Fruit fly (Drosophila melanogaster) S2 (cell line): ENCODE measurements around the gene bun.

Experiments
- CG8478 ChIP-seq: fragments of >200 bp; optimal IDR thresholded peaks from 2 replicates; lab custom pipeline; 2018
- CTCF ChIP-seq, 2 experiments: fragments of >200 bp; optimal IDR thresholded peaks; 2 replicates each; lab custom pipeline; 2018

dm6 chr2L:12421793-12422691 lies 124.4 kb downstream of the bun start:
- no peak for TF ChIP-seq CG8478 (lab: Kevin White, UChicago)
- TF ChIP-seq CTCF (optimal IDR thresholded peaks at IDR 0.05; lab: Kevin White, UChicago), result no peak
